Worm (Caenorhabditis elegans): ENCODE results near the gene F28A10.4.

F28A10.4 gene

ce11 chrII:843971-844370 is at the start of gene F28A10.4:
Gene F28A10.4 (plus strand): TSS chrII:844271.
- TF ChIP-seq nhr-85 (tag) (peak; percentile 33), efl-3 (GFP tag; optimal IDR thresholded peaks at IDR 0.05) (no peak)

- no peak for TF ChIP-seq irx-1 (tag; optimal IDR thresholded peaks at IDR 0.05)
- TF ChIP-seq isw-1 (GFP tag; IDR thresholded peaks at IDR 0.05) = no peak
- TF ChIP-seq nhr-85 (tag) = no peak
- TF ChIP-seq xbp-1 (tag; optimal IDR thresholded peaks at IDR 0.05) = no peak
- no peak for TF ChIP-seq lin-15B (tag; optimal IDR thresholded peaks at IDR 0.05)
- no peak for TF ChIP-seq lin-35 (GFP tag; optimal IDR thresholded peaks at IDR 0.05)
- no peak for TF ChIP-seq ets-5 (GFP tag; IDR thresholded peaks at IDR 0.05)
- TF ChIP-seq fkh-10 (GFP tag; optimal IDR thresholded peaks at IDR 0.05) = no peak
- TF ChIP-seq unc-86 (tag; optimal IDR thresholded peaks at IDR 0.05) = no peak
- TF ChIP-seq zag-1 (tag; optimal IDR thresholded peaks at IDR 0.05) = no peak
- no peak for TF ChIP-seq ceh-90 (tag; optimal IDR thresholded peaks at IDR 0.05)
Observed at ce11 chrII:796916-797315, 47.2 kb upstream of the F28A10.4 start.

- TF ChIP-seq zag-1 (tag; optimal IDR thresholded peaks at IDR 0.05) (no peak), hlh-4 (tag; optimal IDR thresholded peaks at IDR 0.05) (no peak), nhr-19 (GFP tag; conservative IDR thresholded peaks at IDR 0.05) (no peak), mep-1 (tag; optimal IDR thresholded peaks at IDR 0.05) (no peak), nhr-90 (tag; optimal IDR thresholded peaks at IDR 0.05; ENCODE audit: poor library complexity) (no peak), xbp-1 (tag; optimal IDR thresholded peaks at IDR 0.05) (no peak), vab-15 (tag; optimal IDR thresholded peaks at IDR 0.05) (no peak), F16B12.6 (tag; optimal IDR thresholded peaks at IDR 0.05) (no peak), lir-3 (tag; optimal IDR thresholded peaks at IDR 0.05; ENCODE audit: poor library complexity) (no peak)
Observed at ce11 chrII:797445-797844, 46.6 kb upstream of the F28A10.4 start.

ce11 chrII:799700-800099 is 44.4 kb upstream of the F28A10.4 start, which contains the start of gene F46F5.14:
Gene F46F5.14 (plus strand): TSS chrII:800000.
- TF ChIP-seq efl-1 (optimal IDR thresholded peaks at IDR 0.05) = no peak
- no peak for TF ChIP-seq efl-1 (GFP tag; optimal IDR thresholded peaks at IDR 0.05 in 1 of 2)
- TF ChIP-seq unc-98 (GFP tag; IDR thresholded peaks at IDR 0.05) = no peak
- no peak for TF ChIP-seq unc-30 (tag; optimal IDR thresholded peaks at IDR 0.05)
- TF ChIP-seq C34B4.2 (tag; optimal IDR thresholded peaks at IDR 0.05) = no peak
- no peak for TF ChIP-seq dpl-1 (GFP tag; optimal IDR thresholded peaks at IDR 0.05)
- TF ChIP-seq unc-86 (tag; optimal IDR thresholded peaks at IDR 0.05) = no peak

ce11 chrII:803009-803408 is 41.1 kb upstream of the F28A10.4 start, which contains the start of gene F46F5.13:
Gene F46F5.13 (plus strand): TSS chrII:803309.
- TF ChIP-seq aha-1 (tag; optimal IDR thresholded peaks at IDR 0.05) (no peak), nhr-12 (tag; optimal IDR thresholded peaks at IDR 0.05) (no peak), nhr-20 (tag; optimal IDR thresholded peaks at IDR 0.05) (no peak), lsy-2 (tag; optimal IDR thresholded peaks at IDR 0.05) (no peak), unc-62 (GFP tag; optimal IDR thresholded peaks at IDR 0.05) (no peak), ets-5 (GFP tag; IDR thresholded peaks at IDR 0.05) (no peak), pqm-1 (tag; optimal IDR thresholded peaks at IDR 0.05) (no peak), jun-1 (tag; optimal IDR thresholded peaks at IDR 0.05) (no peak), unc-30 (tag; optimal IDR thresholded peaks at IDR 0.05) (no peak), hlh-17 (GFP tag; optimal IDR thresholded peaks at IDR 0.05; ENCODE audit: borderline replicate concordance) (no peak), pax-3 (tag; optimal IDR thresholded peaks at IDR 0.05) (no peak), unc-98 (GFP tag; IDR thresholded peaks at IDR 0.05) (no peak), egl-27 (tag; optimal IDR thresholded peaks at IDR 0.05) (no peak), lin-14 (GFP tag; optimal IDR thresholded peaks at IDR 0.05) (no peak), fos-1 (tag; optimal IDR thresholded peaks at IDR 0.05) (no peak), hlh-4 (tag; optimal IDR thresholded peaks at IDR 0.05) (no peak), nhr-71 (tag; optimal IDR thresholded peaks at IDR 0.05) (no peak), snu-23 (GFP tag; optimal IDR thresholded peaks at IDR 0.05) (no peak)

All from whole organism, L1 larva.